Worm (Caenorhabditis elegans) whole organism, L2 larva: Measurements from ENCODE around the gene ZK381.8.

ENCODE experiments used
- R02D3.7 ChIP-seq: fragments of 150-350 bp; optimal IDR thresholded peaks from 2 replicates; lab custom pipeline; 2014; ENCODE audit warnings: missing biosample characterization, missing genetic modification characterization
- ama-1 ChIP-seq: fragments of 150-350 bp; optimal IDR thresholded peaks from 2 replicates; lab custom pipeline; 2018; ENCODE audit warnings: inconsistent platforms
- blmp-1 ChIP-seq: sonication (generic microtip); optimal IDR thresholded peaks from 2 replicates; lab custom pipeline; 2017; ENCODE audit warnings: missing genetic modification characterization, mild to moderate bottlenecking, missing compliant biosample characterization, antibody characterized with exemption, moderate library complexity; ENCODE audit not compliant: insufficient read depth
- elt-3 ChIP-seq: sonication (generic microtip); optimal IDR thresholded peaks from 2 replicates; lab custom pipeline; 2017; ENCODE audit warnings: missing biosample characterization, missing genetic modification characterization
- lin-39 ChIP-seq: fragments of 150-350 bp; optimal IDR thresholded peaks from 2 replicates; lab custom pipeline; 2014; ENCODE audit warnings: missing biosample characterization, missing genetic modification reagents, missing genetic modification characterization
- nhr-11 ChIP-seq: fragments of 150-350 bp; optimal IDR thresholded peaks from 2 replicates; lab custom pipeline; 2014; ENCODE audit warnings: missing biosample characterization, missing genetic modification characterization
- nhr-77 ChIP-seq: fragments of 150-350 bp; optimal IDR thresholded peaks from 2 replicates; lab custom pipeline; 2014; ENCODE audit warnings: missing biosample characterization, missing genetic modification characterization
- zag-1 ChIP-seq: fragments of 150-350 bp; optimal IDR thresholded peaks from 2 replicates; lab custom pipeline; 2014; ENCODE audit warnings: missing biosample characterization, missing genetic modification characterization
- ztf-11 ChIP-seq: sonication (generic microtip); optimal IDR thresholded peaks from 2 replicates; lab custom pipeline; 2017; ENCODE audit warnings: missing biosample characterization, missing genetic modification characterization

- TF ChIP-seq blmp-1 (tag; lab: Kevin White, UChicago) (no peak), zag-1 (tag; lab: Kevin White, UChicago) (no peak), R02D3.7 (tag; lab: Kevin White, UChicago) (no peak), elt-3 (no peak), lin-39 (tag; lab: Kevin White, UChicago) (no peak), ztf-11 (tag; lab: Kevin White, UChicago) (no peak), nhr-77 (no peak), ama-1 (lab: Kevin White, UChicago) (no peak), nhr-11 (tag; lab: Kevin White, UChicago) (no peak)
Measured at ce11 chrIV:7018623-7019022, 48.5 kb upstream of the ZK381.8 start.
